Worm (Caenorhabditis elegans): ENCODE results near the gene F39H12.3.

The F39H12.3 gene

ce11 chrX:861378-861777 is 20.1 kb upstream of the F39H12.3 start:
- TF ChIP-seq ref-1 (GFP tag; conservative IDR thresholded peaks at IDR 0.05) (no peak), ztf-23 (GFP tag; IDR thresholded peaks at IDR 0.05) (no peak), klf-2 (GFP tag; conservative IDR thresholded peaks at IDR 0.05) (no peak)

ce11 chrX:859401-859800 is 18.1 kb upstream of the F39H12.3 start, which contains the start of gene F56F10.2:
TSS of gene F56F10.2 (plus strand) at chrX:859615.
- TF ChIP-seq T22C8.4 (GFP tag; IDR thresholded peaks at IDR 0.05) (no peak), tab-1 (GFP tag; IDR thresholded peaks at IDR 0.05) (no peak), klf-2 (GFP tag; conservative IDR thresholded peaks at IDR 0.05) (no peak), cog-1 (tag; optimal IDR thresholded peaks at IDR 0.05) (no peak), flt-1 (GFP tag; IDR thresholded peaks at IDR 0.05) (no peak), med-1 (GFP tag; optimal IDR thresholded peaks at IDR 0.05; ENCODE audit: insufficient read depth) (no peak), ztf-23 (GFP tag; IDR thresholded peaks at IDR 0.05) (no peak), ztf-29 (GFP tag; IDR thresholded peaks at IDR 0.05) (no peak), ref-1 (GFP tag; conservative IDR thresholded peaks at IDR 0.05) (no peak)

- peak; percentile 6; the same call in 1 of the 2 replicates for TF ChIP-seq ztf-29 (GFP tag; IDR thresholded peaks at IDR 0.05)
- no peak for TF ChIP-seq med-1 (GFP tag; optimal IDR thresholded peaks at IDR 0.05; ENCODE audit: insufficient read depth)
Observed at ce11 chrX:857658-858057, 16.4 kb upstream of the F39H12.3 start.

- TF ChIP-seq cog-1 (tag; optimal IDR thresholded peaks at IDR 0.05), result no peak
- no peak for TF ChIP-seq flt-1 (GFP tag; IDR thresholded peaks at IDR 0.05)
- no peak for TF ChIP-seq tab-1 (GFP tag; IDR thresholded peaks at IDR 0.05)
- no peak for TF ChIP-seq ref-1 (GFP tag; conservative IDR thresholded peaks at IDR 0.05)
- no peak for TF ChIP-seq med-1 (GFP tag; optimal IDR thresholded peaks at IDR 0.05; ENCODE audit: insufficient read depth)
- TF ChIP-seq T22C8.4 (GFP tag; IDR thresholded peaks at IDR 0.05), result no peak
- no peak for TF ChIP-seq ztf-23 (GFP tag; IDR thresholded peaks at IDR 0.05)
- no peak for TF ChIP-seq ztf-29 (GFP tag; IDR thresholded peaks at IDR 0.05)
- no peak for TF ChIP-seq klf-2 (GFP tag; conservative IDR thresholded peaks at IDR 0.05)
Observed at ce11 chrX:853604-854003, 12.3 kb upstream of the F39H12.3 start.

ce11 chrX:852739-853268 is 11.5 kb upstream of the F39H12.3 start:
- no peak for TF ChIP-seq klf-2 (GFP tag; conservative IDR thresholded peaks at IDR 0.05)
- TF ChIP-seq tab-1 (GFP tag; IDR thresholded peaks at IDR 0.05), result 0 out of 2 replicates have a peak, but pooled peaks have one; percentile 43

- TF ChIP-seq flt-1 (GFP tag; IDR thresholded peaks at IDR 0.05) (no peak), ztf-29 (GFP tag; IDR thresholded peaks at IDR 0.05) (no peak), ztf-23 (GFP tag; IDR thresholded peaks at IDR 0.05) (no peak), tab-1 (GFP tag; IDR thresholded peaks at IDR 0.05) (no peak), med-1 (GFP tag; optimal IDR thresholded peaks at IDR 0.05; ENCODE audit: insufficient read depth) (no peak), T22C8.4 (GFP tag; IDR thresholded peaks at IDR 0.05) (no peak), ref-1 (GFP tag; conservative IDR thresholded peaks at IDR 0.05) (no peak), klf-2 (GFP tag; conservative IDR thresholded peaks at IDR 0.05) (no peak), cog-1 (tag; optimal IDR thresholded peaks at IDR 0.05) (no peak)
Observed at ce11 chrX:851421-851820, 10.1 kb upstream of the F39H12.3 start, which contains the start of gene igcm-1. TSS of gene igcm-1 (minus strand) at chrX:851521.

ce11 chrX:845443-845842 is 4.2 kb upstream of the F39H12.3 start:
- TF ChIP-seq med-1 (GFP tag; optimal IDR thresholded peaks at IDR 0.05; ENCODE audit: insufficient read depth) (no peak), klf-2 (GFP tag; conservative IDR thresholded peaks at IDR 0.05) (no peak), T22C8.4 (GFP tag; IDR thresholded peaks at IDR 0.05) (no peak), tab-1 (GFP tag; IDR thresholded peaks at IDR 0.05) (no peak), ref-1 (GFP tag; conservative IDR thresholded peaks at IDR 0.05) (no peak), ztf-23 (GFP tag; IDR thresholded peaks at IDR 0.05) (no peak), ztf-29 (GFP tag; IDR thresholded peaks at IDR 0.05) (no peak), flt-1 (GFP tag; IDR thresholded peaks at IDR 0.05) (no peak), cog-1 (tag; optimal IDR thresholded peaks at IDR 0.05) (no peak)

ce11 chrX:844649-845048 is 3.4 kb upstream of the F39H12.3 start:
- TF ChIP-seq T22C8.4 (GFP tag; IDR thresholded peaks at IDR 0.05) (no peak), klf-2 (GFP tag; conservative IDR thresholded peaks at IDR 0.05) (no peak), ref-1 (GFP tag; conservative IDR thresholded peaks at IDR 0.05) (no peak), med-1 (GFP tag; optimal IDR thresholded peaks at IDR 0.05; ENCODE audit: insufficient read depth) (no peak), cog-1 (tag; optimal IDR thresholded peaks at IDR 0.05) (no peak), tab-1 (GFP tag; IDR thresholded peaks at IDR 0.05) (no peak), flt-1 (GFP tag; IDR thresholded peaks at IDR 0.05) (no peak), ztf-23 (GFP tag; IDR thresholded peaks at IDR 0.05) (no peak; the same call in 1 of the 2 replicates), ztf-29 (GFP tag; IDR thresholded peaks at IDR 0.05) (no peak)

- TF ChIP-seq tab-1 (GFP tag; IDR thresholded peaks at IDR 0.05), result no peak
- no peak for TF ChIP-seq ref-1 (GFP tag; conservative IDR thresholded peaks at IDR 0.05)
- TF ChIP-seq ztf-29 (GFP tag; IDR thresholded peaks at IDR 0.05), result no peak
- no peak for TF ChIP-seq T22C8.4 (GFP tag; IDR thresholded peaks at IDR 0.05)
- no peak for TF ChIP-seq cog-1 (tag; optimal IDR thresholded peaks at IDR 0.05)
Observed at ce11 chrX:834478-834877, 6.8 kb downstream of the F39H12.3 start, which contains the start of gene F39H12.1. TSS of gene F39H12.1 (plus strand) at chrX:834778.

- TF ChIP-seq ztf-29 (GFP tag; IDR thresholded peaks at IDR 0.05), result no peak
- TF ChIP-seq cog-1 (tag; optimal IDR thresholded peaks at IDR 0.05), result no peak
- no peak for TF ChIP-seq flt-1 (GFP tag; IDR thresholded peaks at IDR 0.05)
- no peak for TF ChIP-seq med-1 (GFP tag; optimal IDR thresholded peaks at IDR 0.05; ENCODE audit: insufficient read depth)
Observed at ce11 chrX:830185-830584, 11.1 kb downstream of the F39H12.3 start.

- TF ChIP-seq tab-1 (GFP tag; IDR thresholded peaks at IDR 0.05) (no peak), T22C8.4 (GFP tag; IDR thresholded peaks at IDR 0.05) (no peak), flt-1 (GFP tag; IDR thresholded peaks at IDR 0.05) (no peak)
Observed at ce11 chrX:828603-829002, 12.7 kb downstream of the F39H12.3 start, which contains the start of gene wdr-54. TSS of gene wdr-54 (plus strand) at chrX:828903.
